Worm (Caenorhabditis elegans): ENCODE results near the gene twk-48.
A peak's percentile ranks its signal among the peaks of the same experiment; 100 is the strongest.

Gene twk-48

ce11 chrIII:9849950-9850349 lies 10.6 kb upstream of the twk-48 start:
- TF ChIP-seq F37B4.10 (GFP tag; IDR thresholded peaks at IDR 0.05) (no peak), nhr-80 (tag; optimal IDR thresholded peaks at IDR 0.05) (peak; percentile 62), lin-35 (GFP tag; optimal IDR thresholded peaks at IDR 0.05) (no peak), tbp1 (GFP tag; optimal IDR thresholded peaks at IDR 0.05) (no peak), ceh-27 (GFP tag; optimal IDR thresholded peaks at IDR 0.05) (no peak), cebp-2 (GFP tag; IDR thresholded peaks at IDR 0.05) (no peak)

- TF ChIP-seq nhr-80 (tag; optimal IDR thresholded peaks at IDR 0.05) (peak; percentile 47), snpc-1.1 (tag; optimal IDR thresholded peaks at IDR 0.05; ENCODE audit: insufficient read depth) (no peak), nfya-1 (tag; optimal IDR thresholded peaks at IDR 0.05; ENCODE audit: borderline replicate concordance, insufficient read depth) (no peak)
Measured at ce11 chrIII:9850877-9851276, 9.7 kb upstream of the twk-48 start.

ce11 chrIII:9851547-9851946 lies 9.0 kb upstream of the twk-48 start, which contains the start of gene K11H3.3:
TSS of gene K11H3.3 (plus strand) at chrIII:9851854.
- TF ChIP-seq atf-7 (tag; optimal IDR thresholded peaks at IDR 0.05) (no peak), dox-1 (GFP tag; IDR thresholded peaks at IDR 0.05) (0 out of 2 replicates have a peak, but pooled peaks have one; percentile 5)

- no peak for TF ChIP-seq efl-1 (GFP tag; optimal IDR thresholded peaks at IDR 0.05)
- TF ChIP-seq snpc-1.3 (tag; optimal IDR thresholded peaks at IDR 0.05; ENCODE audit: insufficient read depth): no peak
- TF ChIP-seq lin-54 (GFP tag; optimal IDR thresholded peaks at IDR 0.05): no peak
- TF ChIP-seq gei-17 (GFP tag; optimal IDR thresholded peaks at IDR 0.05): no peak
- no peak for TF ChIP-seq lir-1 (GFP tag; conservative IDR thresholded peaks at IDR 0.05)
- TF ChIP-seq B0336.3 (GFP tag; IDR thresholded peaks at IDR 0.05): peak; percentile 63; the same call in 1 of the 2 replicates
- TF ChIP-seq sptf-2 (GFP tag; optimal IDR thresholded peaks at IDR 0.05): no peak
- TF ChIP-seq cebp-2 (GFP tag; IDR thresholded peaks at IDR 0.05): no peak
- no peak for TF ChIP-seq egl-18 (GFP tag; IDR thresholded peaks at IDR 0.05)
- no peak for TF ChIP-seq snpc-4 (GFP tag; optimal IDR thresholded peaks at IDR 0.05)
- TF ChIP-seq snpc-4 (tag; optimal IDR thresholded peaks at IDR 0.05): no peak
- no peak for TF ChIP-seq egl-44 (GFP tag; IDR thresholded peaks at IDR 0.05)
- TF ChIP-seq cebp-1 (GFP tag; IDR thresholded peaks at IDR 0.05): no peak
- TF ChIP-seq cebp-1 (tag; optimal IDR thresholded peaks at IDR 0.05): no peak
- TF ChIP-seq dpff-1 (tag; optimal IDR thresholded peaks at IDR 0.05): no peak
- peak; percentile 98 for TF ChIP-seq him-1 (tag; optimal IDR thresholded peaks at IDR 0.05)
- TF ChIP-seq ceh-100 (GFP tag; IDR thresholded peaks at IDR 0.05): no peak
- no peak for TF ChIP-seq hlh-12 (tag; optimal IDR thresholded peaks at IDR 0.05)
- peak; percentile 25; the same call in 1 of the 2 replicates for TF ChIP-seq pbrm-1 (GFP tag; IDR thresholded peaks at IDR 0.05)
- no peak for TF ChIP-seq ceh-58 (GFP tag; IDR thresholded peaks at IDR 0.05)
- TF ChIP-seq nfya-1 (tag; optimal IDR thresholded peaks at IDR 0.05; ENCODE audit: borderline replicate concordance, insufficient read depth): no peak
- no peak for TF ChIP-seq ztf-22 (GFP tag; optimal IDR thresholded peaks at IDR 0.05)
- no peak for TF ChIP-seq unc-130 (GFP tag; optimal IDR thresholded peaks at IDR 0.05)
- no peak for TF ChIP-seq nhr-179 (tag; optimal IDR thresholded peaks at IDR 0.05)
- TF ChIP-seq F49E8.2 (tag; optimal IDR thresholded peaks at IDR 0.05; ENCODE audit: insufficient read depth): no peak
- TF ChIP-seq Y53F4B.3 (GFP tag; IDR thresholded peaks at IDR 0.05): no peak
- no peak for TF ChIP-seq lsy-27 (tag; optimal IDR thresholded peaks at IDR 0.05; ENCODE audit: borderline replicate concordance, insufficient read depth)
- TF ChIP-seq sdz-38 (tag; optimal IDR thresholded peaks at IDR 0.05): no peak
- TF ChIP-seq rcor-1 (GFP tag; IDR thresholded peaks at IDR 0.05): no peak
- no peak for TF ChIP-seq tbx-9 (tag; optimal IDR thresholded peaks at IDR 0.05; ENCODE audit: borderline replicate concordance)
- TF ChIP-seq xnd-1 (tag; optimal IDR thresholded peaks at IDR 0.05): no peak
- no peak for TF ChIP-seq attf-6 (GFP tag; IDR thresholded peaks at IDR 0.05)
- 0 out of 2 replicates have a peak, but pooled peaks have one; percentile 51 for TF ChIP-seq Y53G8AR.9 (GFP tag; conservative IDR thresholded peaks at IDR 0.05)
Measured at ce11 chrIII:9853667-9854620, 6.6 kb upstream of the twk-48 start.
